Fruit fly (Drosophila melanogaster) whole organism, pupa: ENCODE results near the gene ru.

ENCODE experiments used
- CG14655 ChIP-seq: fragments of 200-800 bp; sonication (Bioruptor generic); optimal IDR thresholded peaks from 3 replicates; lab custom pipeline; 2017; ENCODE audit warnings: mild to moderate bottlenecking, missing biosample characterization, missing genetic modification reagents, missing genetic modification characterization
- Pif1A ChIP-seq: fragments of 200-800 bp; sonication (Bioruptor generic); optimal IDR thresholded peaks from 3 replicates; lab custom pipeline; 2016; ENCODE audit warnings: missing biosample characterization, missing genetic modification characterization

dm6 chr3L:1350924-1351215, 19.6 kb upstream of the ru start, which contains the start of gene CG9166:
- TF ChIP-seq Pif1A (GFP tag; lab: Kevin White, UChicago) (no peak), CG14655 (GFP tag; lab: Kevin White, UChicago) (no peak)
